Worm (Caenorhabditis elegans): Measurements from ENCODE around the gene zmp-6.

DNA sequence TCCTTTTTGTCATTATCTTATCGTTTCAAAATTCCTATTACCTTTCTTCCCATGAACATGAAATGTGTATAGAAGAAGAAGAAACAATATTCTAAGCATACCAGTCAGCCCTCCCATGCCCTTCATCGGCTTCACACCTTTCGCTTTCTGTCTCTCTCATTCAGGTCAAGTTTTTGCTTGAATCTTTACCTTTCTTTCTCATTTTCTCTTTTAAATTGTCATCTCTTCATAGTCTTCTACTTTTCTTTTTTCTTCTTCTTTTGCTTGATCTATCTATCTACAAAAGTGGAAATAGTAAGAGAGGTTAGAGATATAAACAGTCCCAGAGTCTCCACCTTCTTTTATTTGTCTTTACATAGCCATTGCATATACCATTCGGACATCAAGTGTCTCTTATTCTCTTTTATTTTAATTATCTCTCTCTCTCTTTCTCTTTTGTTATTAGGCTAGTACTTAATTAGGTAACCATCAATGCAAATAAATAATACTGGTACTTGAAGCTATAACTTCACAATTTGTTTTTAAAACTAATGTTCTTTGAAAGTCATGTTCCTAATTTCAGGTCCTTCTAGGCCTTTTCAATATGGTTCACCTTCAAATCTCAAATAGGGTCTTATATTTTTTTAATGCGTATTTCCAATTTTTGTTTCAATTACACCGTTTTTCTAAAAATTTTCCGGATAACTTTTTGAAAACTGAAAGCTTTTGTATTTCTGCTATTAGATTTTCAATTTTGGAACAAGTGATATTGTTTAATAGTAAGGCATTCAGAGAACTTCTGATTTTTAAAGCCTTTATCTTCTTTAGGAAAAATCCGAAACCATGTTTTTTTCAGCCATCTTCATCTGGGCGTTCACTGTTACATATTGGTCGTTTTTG is 46.0 kb downstream of the zmp-6 start, which contains the start of gene dpy-31:
- TF ChIP-seq aly-1 (tag; optimal IDR thresholded peaks at IDR 0.05) (no peak), tra-4 (tag; optimal IDR thresholded peaks at IDR 0.05) (no peak), ets-7 (tag; optimal IDR thresholded peaks at IDR 0.05) (no peak), ama-1 (optimal IDR thresholded peaks at IDR 0.05) (no peak), flt-1 (GFP tag; IDR thresholded peaks at IDR 0.05) (no peak), ceh-36 (tag; optimal IDR thresholded peaks at IDR 0.05) (no peak), B0310.2 (tag; optimal IDR thresholded peaks at IDR 0.05) (no peak), pes-1 (GFP tag; IDR thresholded peaks at IDR 0.05) (no peak), hmg-4 (GFP tag; optimal IDR thresholded peaks at IDR 0.05) (no peak), scrt-1 (GFP tag; IDR thresholded peaks at IDR 0.05) (no peak), hnd-1 (tag; optimal IDR thresholded peaks at IDR 0.05) (no peak), tbx-11 (GFP tag; IDR thresholded peaks at IDR 0.05) (no peak), tbx-37 (GFP tag; conservative IDR thresholded peaks at IDR 0.05) (no peak)
